Fruit fly (Drosophila melanogaster) whole organism, prepupa: ENCODE measurements around the gene Tb.

Experiments
- Blimp-1 ChIP-seq: fragments of 200-800 bp; sonication (Bioruptor generic); optimal IDR thresholded peaks from 3 replicates; lab custom pipeline; 2017; ENCODE audit warnings: missing biosample characterization, missing genetic modification characterization, mild to moderate bottlenecking, moderate library complexity, missing genetic modification reagents
- CG10631 ChIP-seq: fragments of 200-800 bp; sonication (Bioruptor generic); optimal IDR thresholded peaks from 2 replicates; lab custom pipeline; 2016; ENCODE audit warnings: missing biosample characterization, missing genetic modification characterization
- CG10669 ChIP-seq: fragments of 200-800 bp; sonication (Bioruptor generic); optimal IDR thresholded peaks from 3 replicates; lab custom pipeline; 2018; ENCODE audit warnings: missing biosample characterization, mild to moderate bottlenecking, missing genetic modification characterization, moderate library complexity
- CG11294 ChIP-seq: fragments of 200-800 bp; sonication (Bioruptor generic); IDR thresholded peaks from 2 replicates; pipeline ENCODE4 v1.3.6; 2022; ENCODE audit warnings: missing biosample characterization, missing genetic modification characterization
- CG11762 ChIP-seq: fragments of 200-800 bp; sonication (Bioruptor generic); optimal IDR thresholded peaks from 3 replicates; lab custom pipeline; 2016; ENCODE audit warnings: missing biosample characterization, missing genetic modification characterization; ENCODE audit not compliant: insufficient read depth
- CG11902 ChIP-seq: fragments of 200-800 bp; sonication (Bioruptor generic); optimal IDR thresholded peaks from 3 replicates; lab custom pipeline; 2016; ENCODE audit warnings: missing biosample characterization, missing genetic modification characterization
- CG15336 ChIP-seq: fragments of 200-800 bp; sonication (Bioruptor generic); IDR thresholded peaks from 2 replicates; pipeline ENCODE4 v1.3.6; 2022; ENCODE audit warnings: missing biosample characterization, missing genetic modification characterization
- CG1621 ChIP-seq: fragments of 200-800 bp; sonication (Bioruptor generic); optimal IDR thresholded peaks from 3 replicates; lab custom pipeline; 2018; ENCODE audit warnings: missing biosample characterization, mild to moderate bottlenecking, missing genetic modification characterization
- CG16779 ChIP-seq: fragments of 200-800 bp; sonication (Bioruptor generic); optimal IDR thresholded peaks from 3 replicates; lab custom pipeline; 2017; ENCODE audit warnings: missing biosample characterization, mild to moderate bottlenecking, missing genetic modification characterization
- CG3032 ChIP-seq: fragments of 200-800 bp; optimal IDR thresholded peaks from 2 replicates; lab custom pipeline; 2019; ENCODE audit warnings: missing biosample characterization, mild to moderate bottlenecking, missing genetic modification characterization, moderate library complexity
- CG31627 ChIP-seq: fragments of 200-800 bp; sonication (Bioruptor generic); optimal IDR thresholded peaks from 3 replicates; lab custom pipeline; 2016; ENCODE audit warnings: missing biosample characterization, missing genetic modification characterization
- CG32006 ChIP-seq: fragments of 200-800 bp; sonication (Bioruptor generic); optimal IDR thresholded peaks from 3 replicates; lab custom pipeline; 2017; ENCODE audit warnings: missing biosample characterization, mild to moderate bottlenecking, missing genetic modification characterization
- CG34406 ChIP-seq: fragments of 200-800 bp; sonication (Bioruptor generic); optimal IDR thresholded peaks from 3 replicates; lab custom pipeline; 2016; ENCODE audit warnings: missing biosample characterization, missing genetic modification characterization
- CG3919 ChIP-seq: fragments of 200-800 bp; sonication (Bioruptor generic); optimal IDR thresholded peaks from 3 replicates; lab custom pipeline; 2016; ENCODE audit warnings: missing biosample characterization, missing genetic modification characterization
- CG4318 ChIP-seq: fragments of 200-800 bp; sonication (Bioruptor generic); optimal IDR thresholded peaks from 3 replicates; lab custom pipeline; 2017; ENCODE audit warnings: missing biosample characterization, mild to moderate bottlenecking, missing genetic modification characterization
- CG6163 ChIP-seq: fragments of 200-800 bp; sonication (Bioruptor generic); IDR thresholded peaks from 3 replicates; pipeline ENCODE4 v1.3.6; 2022; ENCODE audit warnings: missing biosample characterization, missing genetic modification characterization
- CG6276 ChIP-seq: fragments of 200-800 bp; sonication (Bioruptor generic); optimal IDR thresholded peaks from 2 replicates; lab custom pipeline; 2017; ENCODE audit warnings: missing biosample characterization, mild to moderate bottlenecking, missing genetic modification characterization
- CG6792 ChIP-seq: fragments of 200-800 bp; sonication (Bioruptor generic); optimal IDR thresholded peaks from 3 replicates; lab custom pipeline; 2016; ENCODE audit warnings: missing biosample characterization, missing genetic modification characterization
- CG6808 ChIP-seq: fragments of 200-800 bp; sonication (Bioruptor generic); optimal IDR thresholded peaks from 3 replicates; lab custom pipeline; 2017; ENCODE audit warnings: missing biosample characterization, missing genetic modification characterization, mild to moderate bottlenecking, moderate library complexity, missing genetic modification reagents
- CG7368 ChIP-seq: fragments of 200-800 bp; sonication (Bioruptor generic); optimal IDR thresholded peaks from 3 replicates; lab custom pipeline; 2016; ENCODE audit warnings: missing biosample characterization, missing genetic modification characterization
- CG8319 ChIP-seq: fragments of 200-800 bp; sonication (Bioruptor generic); optimal IDR thresholded peaks from 3 replicates; lab custom pipeline; 2016; ENCODE audit warnings: missing biosample characterization, missing genetic modification characterization
- CG8632 ChIP-seq: fragments of 200-800 bp; sonication (Bioruptor generic); optimal IDR thresholded peaks from 3 replicates; lab custom pipeline; 2016; ENCODE audit warnings: missing biosample characterization, missing genetic modification characterization
- CG9139 ChIP-seq: fragments of 200-800 bp; sonication (Bioruptor generic); optimal IDR thresholded peaks from 3 replicates; lab custom pipeline; 2017; ENCODE audit warnings: missing biosample characterization, mild to moderate bottlenecking, missing genetic modification characterization
- Eip75B ChIP-seq: fragments of 200-800 bp; sonication (Bioruptor generic); optimal IDR thresholded peaks from 3 replicates; lab custom pipeline; 2016; ENCODE audit warnings: missing biosample characterization, missing genetic modification characterization
- Eip78C ChIP-seq: fragments of 200-800 bp; sonication (Bioruptor generic); peaks from one replicate; lab custom pipeline; 2016; ENCODE audit warnings: missing biosample characterization, missing genetic modification characterization
- Eip93F ChIP-seq: fragments of 200-800 bp; sonication (Bioruptor generic); optimal IDR thresholded peaks from 2 replicates; lab custom pipeline; 2016; ENCODE audit warnings: missing biosample characterization, mild to moderate bottlenecking, missing genetic modification characterization
- Ets21C ChIP-seq: fragments of 200-800 bp; sonication (Bioruptor generic); optimal IDR thresholded peaks from 3 replicates; lab custom pipeline; 2016; ENCODE audit warnings: missing biosample characterization, missing genetic modification characterization
- Ets96B ChIP-seq: fragments of 200-800 bp; optimal IDR thresholded peaks from 2 replicates; lab custom pipeline; 2019; ENCODE audit warnings: missing biosample characterization, mild to moderate bottlenecking, missing genetic modification characterization, moderate library complexity
- Gug ChIP-seq: fragments of 200-800 bp; sonication (Bioruptor generic); IDR thresholded peaks from 2 replicates; pipeline ENCODE4 v1.3.6; 2022; ENCODE audit warnings: missing biosample characterization, missing genetic modification characterization
- Hr38 ChIP-seq: sonication (Bioruptor generic); optimal IDR thresholded peaks from 2 replicates; lab custom pipeline; 2016; ENCODE audit warnings: missing biosample characterization, missing genetic modification characterization
- Hr39 ChIP-seq: fragments of 200-800 bp; sonication (Bioruptor generic); optimal IDR thresholded peaks from 2 replicates; lab custom pipeline; 2016; ENCODE audit warnings: missing biosample characterization, missing genetic modification characterization
- Hr4 ChIP-seq: fragments of 200-800 bp; sonication (Bioruptor generic); optimal IDR thresholded peaks from 3 replicates; lab custom pipeline; 2016; ENCODE audit warnings: missing biosample characterization, missing genetic modification characterization
- Lpt ChIP-seq: fragments of 200-800 bp; sonication (Bioruptor generic); optimal IDR thresholded peaks from 3 replicates; lab custom pipeline; 2016; ENCODE audit warnings: missing biosample characterization, missing genetic modification characterization
- Met ChIP-seq: fragments of 200-800 bp; sonication (Bioruptor generic); optimal IDR thresholded peaks from 3 replicates; lab custom pipeline; 2016; ENCODE audit warnings: missing biosample characterization, missing genetic modification characterization
- OdsH ChIP-seq: fragments of 200-800 bp; sonication (Bioruptor generic); optimal IDR thresholded peaks from 3 replicates; lab custom pipeline; 2016; ENCODE audit warnings: missing biosample characterization, missing genetic modification characterization
- Sox102F ChIP-seq: fragments of 200-800 bp; sonication (Bioruptor generic); optimal IDR thresholded peaks from 2 replicates; lab custom pipeline; 2016; ENCODE audit warnings: missing biosample characterization, mild to moderate bottlenecking, missing genetic modification characterization
- Sox14 ChIP-seq: fragments of 200-800 bp; sonication (Bioruptor generic); optimal IDR thresholded peaks from 3 replicates; lab custom pipeline; 2016; ENCODE audit warnings: missing biosample characterization, missing genetic modification characterization
- Sox15 ChIP-seq: fragments of 200-800 bp; sonication (Bioruptor generic); optimal IDR thresholded peaks from 3 replicates; lab custom pipeline; 2016; ENCODE audit warnings: missing biosample characterization, missing genetic modification characterization
- achi ChIP-seq: fragments of 200-800 bp; sonication (Bioruptor generic); optimal IDR thresholded peaks from 3 replicates; lab custom pipeline; 2016; ENCODE audit warnings: missing biosample characterization, missing genetic modification characterization
- acj6 ChIP-seq: fragments of 200-800 bp; sonication (Bioruptor generic); optimal IDR thresholded peaks from 3 replicates; lab custom pipeline; 2016; ENCODE audit warnings: missing biosample characterization, missing genetic modification characterization
- cyc ChIP-seq: fragments of 200-800 bp; sonication (Bioruptor generic); optimal IDR thresholded peaks from 3 replicates; lab custom pipeline; 2016; ENCODE audit warnings: missing biosample characterization, missing genetic modification characterization
- esn ChIP-seq: fragments of 200-800 bp; sonication (Bioruptor generic); optimal IDR thresholded peaks from 2 replicates; lab custom pipeline; 2016; ENCODE audit warnings: missing biosample characterization, mild to moderate bottlenecking, missing genetic modification characterization, moderate library complexity
- fd59A ChIP-seq: fragments of 200-800 bp; sonication (Bioruptor generic); optimal IDR thresholded peaks from 2 replicates; lab custom pipeline; 2017; ENCODE audit warnings: missing biosample characterization, mild to moderate bottlenecking, missing genetic modification characterization, missing genetic modification reagents
- fd85E ChIP-seq: fragments of 200-800 bp; sonication (Bioruptor generic); optimal IDR thresholded peaks from 3 replicates; lab custom pipeline; 2016; ENCODE audit warnings: missing biosample characterization, missing genetic modification characterization
- fkh ChIP-seq: fragments of 200-800 bp; sonication (Bioruptor generic); optimal IDR thresholded peaks from 3 replicates; lab custom pipeline; 2017; ENCODE audit warnings: missing biosample characterization, mild to moderate bottlenecking, missing genetic modification characterization, moderate library complexity
- lz ChIP-seq: fragments of 200-800 bp; sonication (Bioruptor generic); optimal IDR thresholded peaks from 3 replicates; lab custom pipeline; 2016; ENCODE audit warnings: missing biosample characterization, missing genetic modification characterization
- net ChIP-seq: fragments of 200-800 bp; sonication (Bioruptor generic); optimal IDR thresholded peaks from 3 replicates; lab custom pipeline; 2016; ENCODE audit warnings: missing biosample characterization, missing genetic modification characterization
- salr ChIP-seq, 2 experiments: fragments of 200-800 bp; sonication (Bioruptor generic); optimal IDR thresholded peaks; 3 replicates each; lab custom pipeline; 2016 to 2018; ENCODE audit warnings: missing biosample characterization in 2 of 2, missing genetic modification characterization in 2 of 2, mild to moderate bottlenecking in 1 of 2
- spab ChIP-seq: fragments of 200-800 bp; sonication (Bioruptor generic); optimal IDR thresholded peaks from 2 replicates; lab custom pipeline; 2017; ENCODE audit warnings: missing biosample characterization, mild to moderate bottlenecking, missing genetic modification characterization, missing genetic modification reagents
- ss ChIP-seq, 2 experiments: fragments of 200-800 bp; sonication (Bioruptor generic); optimal IDR thresholded peaks; 2 replicates in 1 of 2; 3 replicates in 1 of 2; lab custom pipeline; 2017 to 2018; ENCODE audit warnings: mild to moderate bottlenecking in 2 of 2, missing biosample characterization in 2 of 2, missing genetic modification characterization in 2 of 2, moderate library complexity in 1 of 2
- svp ChIP-seq: fragments of 200-800 bp; sonication (Bioruptor generic); peaks from one replicate; lab custom pipeline; 2016; ENCODE audit warnings: missing biosample characterization, missing genetic modification characterization
- topi ChIP-seq: fragments of 200-800 bp; sonication (Bioruptor generic); optimal IDR thresholded peaks from 3 replicates; lab custom pipeline; 2016; ENCODE audit warnings: missing biosample characterization, missing genetic modification characterization
- vri ChIP-seq: fragments of 200-800 bp; sonication (Bioruptor generic); optimal IDR thresholded peaks from 3 replicates; lab custom pipeline; 2016; ENCODE audit warnings: missing biosample characterization, mild to moderate bottlenecking, missing genetic modification characterization

The Tb gene

dm6 chr3R:26654594-26654993, 1.6 kb upstream of the Tb start:
- TF ChIP-seq CG32006 (GFP tag; lab: Kevin White, UChicago) = peak; percentile 55
- no peak for TF ChIP-seq fkh (GFP tag; lab: Kevin White, UChicago)
- no peak for TF ChIP-seq ss (GFP tag; optimal IDR thresholded peaks at IDR 0.05; lab: Kevin White, UChicago)
- TF ChIP-seq CG9139 (GFP tag; lab: Kevin White, UChicago) = no peak
- no peak for TF ChIP-seq Hr38 (GFP tag; lab: Kevin White, UChicago)
- TF ChIP-seq net (GFP tag; lab: Kevin White, UChicago) = no peak
- peak; percentile 45; the same call in 1 of the 3 replicates for TF ChIP-seq CG6163 (GFP tag; lab: Robert Waterston, UW)
- TF ChIP-seq vri = no peak
- TF ChIP-seq CG6276 (GFP tag; lab: Kevin White, UChicago) = peak; percentile 25
- TF ChIP-seq CG6808 (GFP tag; lab: Kevin White, UChicago) = no peak
- TF ChIP-seq CG4318 (GFP tag; lab: Kevin White, UChicago) = no peak
- TF ChIP-seq CG11294 (GFP tag; lab: Robert Waterston, UW) = 0 out of 2 replicates have a peak, but pooled peaks have one; percentile 7
- no peak for TF ChIP-seq Lpt (GFP tag; lab: Kevin White, UChicago)
- no peak for TF ChIP-seq Sox102F (GFP tag; lab: Kevin White, UChicago)
- no peak for TF ChIP-seq CG16779 (tag; lab: Kevin White, UChicago)
- peak; percentile 4 for TF ChIP-seq lz (GFP tag; lab: Kevin White, UChicago)
- TF ChIP-seq Hr4 (GFP tag; lab: Kevin White, UChicago) = peak; percentile 53
- TF ChIP-seq achi (GFP tag; lab: Kevin White, UChicago) = peak; percentile 37
- TF ChIP-seq Sox14 (GFP tag; lab: Kevin White, UChicago) = no peak
- no peak for TF ChIP-seq esn (GFP tag; lab: Kevin White, UChicago)
- TF ChIP-seq CG8632 = no peak
- TF ChIP-seq cyc (GFP tag; lab: Kevin White, UChicago) = peak; percentile 15
- TF ChIP-seq CG7368 (GFP tag; lab: Kevin White, UChicago) = no peak
- no peak for TF ChIP-seq CG31627 (GFP tag; lab: Kevin White, UChicago)
- TF ChIP-seq Hr39 = peak; percentile 16
- TF ChIP-seq CG11902 = no peak
- TF ChIP-seq spab (GFP tag; lab: Kevin White, UChicago) = no peak
- no peak for TF ChIP-seq topi (GFP tag; lab: Kevin White, UChicago)
- no peak for TF ChIP-seq Eip93F (GFP tag; lab: Kevin White, UChicago)
- no peak for TF ChIP-seq CG1621 (tag; lab: Kevin White, UChicago)
- TF ChIP-seq fd85E (GFP tag; lab: Kevin White, UChicago) = no peak
- TF ChIP-seq Eip75B (GFP tag; lab: Kevin White, UChicago) = peak; percentile 14
- TF ChIP-seq acj6 (GFP tag; lab: Kevin White, UChicago) = peak; percentile 6
- no peak for TF ChIP-seq svp (GFP tag; lab: Kevin White, UChicago)
- peak; percentile 39 for TF ChIP-seq CG10631 (GFP tag; lab: Kevin White, UChicago)
- TF ChIP-seq fd59A (GFP tag; lab: Kevin White, UChicago) = no peak
- no peak for TF ChIP-seq CG3032
- TF ChIP-seq salr (GFP tag; optimal IDR thresholded peaks at IDR 0.05; lab: Kevin White, UChicago) = no peak
- TF ChIP-seq Met (GFP tag; lab: Kevin White, UChicago) = no peak
- TF ChIP-seq Eip78C (GFP tag; lab: Kevin White, UChicago) = peak; percentile 76
- no peak for TF ChIP-seq OdsH (GFP tag; lab: Kevin White, UChicago)
- TF ChIP-seq CG10669 (GFP tag; lab: Kevin White, UChicago) = no peak
- TF ChIP-seq CG3919 (GFP tag; lab: Kevin White, UChicago) = peak; percentile 26
- TF ChIP-seq Ets96B (tag; lab: Kevin White, UChicago) = no peak
- TF ChIP-seq Gug = 0 out of 2 replicates have a peak, but pooled peaks have one; percentile 37
- peak; percentile 16 for TF ChIP-seq CG11762 (GFP tag; lab: Kevin White, UChicago)
- TF ChIP-seq Sox15 (GFP tag; lab: Kevin White, UChicago) = no peak
- no peak for TF ChIP-seq CG8319 (GFP tag; lab: Kevin White, UChicago)
- no peak for TF ChIP-seq CG34406 (GFP tag; lab: Kevin White, UChicago)
- TF ChIP-seq CG15336 = peak; percentile 47
- no peak for TF ChIP-seq Blimp-1
- TF ChIP-seq Ets21C (GFP tag; lab: Kevin White, UChicago) = no peak
- TF ChIP-seq CG6792 (GFP tag; lab: Kevin White, UChicago) = peak; percentile 2
